Worm (Caenorhabditis elegans) whole organism, young adult: Measurements from ENCODE around the gene Y45G12B.2.

Experiments used
- B0019.2 ChIP-seq: fragments of 200-800 bp; sonication (Bioruptor generic); conservative IDR thresholded peaks from 2 replicates; pipeline ENCODE4 v1.3.6; 2022; ENCODE audit warnings: missing genetic modification reagents, missing genetic modification characterization, missing compliant biosample characterization
- C06A6.2 ChIP-seq: fragments of 200-800 bp; sonication (Bioruptor generic); conservative IDR thresholded peaks from 2 replicates; pipeline ENCODE4 v1.3.6; 2022; ENCODE audit warnings: missing genetic modification characterization, missing compliant biosample characterization
- C17E4.6 ChIP-seq: fragments of 200-800 bp; sonication (Bioruptor generic); IDR thresholded peaks from 2 replicates; pipeline ENCODE4 v1.3.6; 2022; ENCODE audit warnings: missing genetic modification reagents, missing genetic modification characterization, missing compliant biosample characterization
- D2030.7 ChIP-seq: fragments of 200-800 bp; sonication (Bioruptor generic); IDR thresholded peaks from 2 replicates; pipeline ENCODE4 v1.3.6; 2022; ENCODE audit warnings: missing genetic modification reagents, missing genetic modification characterization, missing compliant biosample characterization
- F23B12.7 ChIP-seq: sonication (generic microtip); optimal IDR thresholded peaks from 2 replicates; lab custom pipeline; 2017; ENCODE audit warnings: missing genetic modification characterization, mild to moderate bottlenecking, missing compliant biosample characterization, antibody characterized with exemption, moderate library complexity; ENCODE audit not compliant: insufficient read depth
- F49E8.2 ChIP-seq: sonication (generic microtip); optimal IDR thresholded peaks from 3 replicates; lab custom pipeline; 2017; ENCODE audit warnings: missing genetic modification characterization, mild to moderate bottlenecking, missing compliant biosample characterization, antibody characterized with exemption, moderate library complexity; ENCODE audit not compliant: insufficient read depth
- F55B11.4 ChIP-seq: sonication (generic microtip); optimal IDR thresholded peaks from 2 replicates; lab custom pipeline; 2016; ENCODE audit warnings: missing compliant biosample characterization, missing genetic modification characterization, borderline replicate concordance; ENCODE audit not compliant: insufficient read depth
- Y53F4B.3 ChIP-seq: fragments of 200-800 bp; sonication (Bioruptor generic); IDR thresholded peaks from 2 replicates; pipeline ENCODE4 v1.3.6; 2022; ENCODE audit warnings: missing genetic modification reagents, missing genetic modification characterization, missing compliant biosample characterization
- Y95B8A.8 ChIP-seq: fragments of 200-800 bp; sonication (Bioruptor generic); IDR thresholded peaks from 2 replicates; pipeline ENCODE4 v1.3.6; 2022; ENCODE audit warnings: missing genetic modification reagents, missing genetic modification characterization, missing compliant biosample characterization
- ama-1 ChIP-seq, 3 experiments: fragments of 150-350 bp in 1 of 3; sonication (generic microtip) in 2 of 3; optimal IDR thresholded peaks; 2 replicates each; lab custom pipeline; 2014 to 2018; ENCODE audit warnings: missing biosample characterization in 2 of 3, missing genetic modification characterization in 2 of 3, missing genetic modification reagents in 2 of 3
- aptf-2 ChIP-seq: fragments of 200-800 bp; sonication (Bioruptor generic); conservative IDR thresholded peaks from 2 replicates; pipeline ENCODE4 v1.3.6; 2022; ENCODE audit warnings: missing genetic modification reagents, missing genetic modification characterization, missing compliant biosample characterization
- atf-7 ChIP-seq: sonication (generic microtip); optimal IDR thresholded peaks from 2 replicates; lab custom pipeline; 2017; ENCODE audit warnings: mild to moderate bottlenecking, missing genetic modification characterization, missing compliant biosample characterization
- athp-1 ChIP-seq: sonication (generic microtip); optimal IDR thresholded peaks from 2 replicates; lab custom pipeline; 2017; ENCODE audit warnings: mild to moderate bottlenecking, missing genetic modification characterization, missing compliant biosample characterization
- attf-6 ChIP-seq: fragments of 200-800 bp; sonication (Bioruptor generic); IDR thresholded peaks from 2 replicates; pipeline ENCODE4 v1.3.6; 2022; ENCODE audit warnings: missing genetic modification reagents, missing genetic modification characterization, missing compliant biosample characterization
- cebp-1 ChIP-seq, 2 experiments: fragments of 200-800 bp in 1 of 2; sonication (Bioruptor generic) in 1 of 2; sonication (generic microtip) in 1 of 2; IDR thresholded peaks in 1 of 2; optimal IDR thresholded peaks in 1 of 2; 2 replicates each; pipeline versions ENCODE4 v1.3.6 to Lab custom; 2017 to 2022; ENCODE audit warnings: missing compliant biosample characterization in 2 of 2, missing genetic modification characterization in 2 of 2, mild to moderate bottlenecking in 1 of 2, missing genetic modification reagents in 1 of 2, moderate library complexity in 1 of 2
- ceh-79 ChIP-seq: sonication (generic microtip); optimal IDR thresholded peaks from 2 replicates; lab custom pipeline; 2017; ENCODE audit warnings: mild to moderate bottlenecking, missing genetic modification characterization, missing compliant biosample characterization
- die-1 ChIP-seq: sonication (generic microtip); optimal IDR thresholded peaks from 2 replicates; lab custom pipeline; 2016; ENCODE audit warnings: missing genotype, mild to moderate bottlenecking, missing genetic modification characterization, missing compliant biosample characterization
- efl-1 ChIP-seq: fragments of 150-350 bp; optimal IDR thresholded peaks from 2 replicates; lab custom pipeline; 2014; ENCODE audit warnings: missing biosample characterization, missing genetic modification reagents, missing genetic modification characterization
- egl-44 ChIP-seq: fragments of 200-800 bp; sonication (Bioruptor generic); IDR thresholded peaks from 2 replicates; pipeline ENCODE4 v1.3.6; 2022; ENCODE audit warnings: missing genetic modification reagents, missing genetic modification characterization, missing compliant biosample characterization
- egrh-3 ChIP-seq: fragments of 200-800 bp; sonication (Bioruptor generic); IDR thresholded peaks from 2 replicates; pipeline ENCODE4 v1.3.6; 2022; ENCODE audit warnings: missing genetic modification reagents, missing genetic modification characterization, missing compliant biosample characterization
- ets-4 ChIP-seq: fragments of 200-800 bp; sonication (Bioruptor generic); optimal IDR thresholded peaks from 2 replicates; lab custom pipeline; 2018; ENCODE audit warnings: mild to moderate bottlenecking, missing genetic modification characterization, missing compliant biosample characterization
- fkh-3 ChIP-seq: sonication (generic microtip); optimal IDR thresholded peaks from 2 replicates; lab custom pipeline; 2016; ENCODE audit warnings: mild to moderate bottlenecking, missing genetic modification characterization, missing compliant biosample characterization
- hlh-12 ChIP-seq: sonication (generic microtip); optimal IDR thresholded peaks from 2 replicates; lab custom pipeline; 2016; ENCODE audit warnings: missing genetic modification characterization, missing compliant biosample characterization
- hlh-26 ChIP-seq: fragments of 200-800 bp; sonication (Bioruptor generic); conservative IDR thresholded peaks from 2 replicates; pipeline ENCODE4 v1.3.6; 2022; ENCODE audit warnings: missing genetic modification reagents, missing genetic modification characterization, missing compliant biosample characterization
- let-526 ChIP-seq: fragments of 200-800 bp; sonication (Bioruptor generic); IDR thresholded peaks from 2 replicates; pipeline ENCODE4 v1.3.6; 2022; ENCODE audit warnings: missing genetic modification reagents, missing genetic modification characterization, missing compliant biosample characterization
- let-607 ChIP-seq, 2 experiments: fragments of 200-800 bp in 1 of 2; sonication (Bioruptor generic) in 1 of 2; sonication (generic microtip) in 1 of 2; optimal IDR thresholded peaks; 2 replicates each; lab custom pipeline; 2016 to 2018; ENCODE audit warnings: mild to moderate bottlenecking in 2 of 2, missing compliant biosample characterization in 2 of 2, missing genetic modification characterization in 2 of 2, moderate library complexity in 2 of 2, missing genotype in 1 of 2
- lin-26 ChIP-seq: fragments of 200-800 bp; sonication (Bioruptor generic); IDR thresholded peaks from 2 replicates; pipeline ENCODE4 v1.3.6; 2022; ENCODE audit warnings: missing genetic modification reagents, missing genetic modification characterization, missing compliant biosample characterization
- lin-40 ChIP-seq: sonication (generic microtip); optimal IDR thresholded peaks from 2 replicates; lab custom pipeline; 2016; ENCODE audit warnings: missing genetic modification characterization, mild to moderate bottlenecking, missing compliant biosample characterization, missing genotype, missing genetic modification reagents
- lir-1 ChIP-seq: fragments of 200-800 bp; sonication (Bioruptor generic); conservative IDR thresholded peaks from 2 replicates; pipeline ENCODE4 v1.3.6; 2022; ENCODE audit warnings: missing genetic modification reagents, missing genetic modification characterization, missing compliant biosample characterization
- lsl-1 ChIP-seq: fragments of 200-800 bp; sonication (Bioruptor generic); optimal IDR thresholded peaks from 2 replicates; lab custom pipeline; 2018; ENCODE audit warnings: mild to moderate bottlenecking, missing genetic modification characterization, moderate library complexity, missing compliant biosample characterization
- madf-10 ChIP-seq: sonication (generic microtip); optimal IDR thresholded peaks from 2 replicates; lab custom pipeline; 2016; ENCODE audit warnings: mild to moderate bottlenecking, missing genetic modification characterization, missing compliant biosample characterization
- madf-8 ChIP-seq: fragments of 200-800 bp; sonication (Bioruptor generic); conservative IDR thresholded peaks from 2 replicates; pipeline ENCODE4 v1.3.6; 2022; ENCODE audit warnings: missing genetic modification reagents, missing genetic modification characterization, missing compliant biosample characterization
- mel-28 ChIP-seq: sonication (generic microtip); optimal IDR thresholded peaks from 2 replicates; lab custom pipeline; 2016; ENCODE audit warnings: borderline replicate concordance, mild to moderate bottlenecking, missing genetic modification characterization, missing compliant biosample characterization
- mxl-1 ChIP-seq: sonication (generic microtip); optimal IDR thresholded peaks from 2 replicates; lab custom pipeline; 2016; ENCODE audit warnings: missing genetic modification characterization, missing compliant biosample characterization
- nfya-2 ChIP-seq: fragments of 200-800 bp; sonication (Bioruptor generic); IDR thresholded peaks from 2 replicates; pipeline ENCODE4 v1.3.6; 2022; ENCODE audit warnings: missing genetic modification reagents, missing genetic modification characterization, missing compliant biosample characterization
- nfyb-1 ChIP-seq: fragments of 200-800 bp; sonication (Bioruptor generic); IDR thresholded peaks from 2 replicates; pipeline ENCODE4 v1.3.6; 2022; ENCODE audit warnings: missing genetic modification reagents, missing genetic modification characterization, missing compliant biosample characterization
- nhr-120 ChIP-seq: fragments of 200-800 bp; sonication (Bioruptor generic); IDR thresholded peaks from 2 replicates; pipeline ENCODE4 v1.3.6; 2022; ENCODE audit warnings: missing genetic modification characterization, missing compliant biosample characterization
- nhr-80 ChIP-seq: sonication (generic microtip); optimal IDR thresholded peaks from 2 replicates; lab custom pipeline; 2016; ENCODE audit warnings: missing genetic modification characterization, missing compliant biosample characterization
- nhr-90 ChIP-seq: sonication (generic microtip); optimal IDR thresholded peaks from 2 replicates; lab custom pipeline; 2016; ENCODE audit warnings: missing genotype, mild to moderate bottlenecking, missing genetic modification characterization, missing compliant biosample characterization
- rpc-1 ChIP-seq, 2 experiments: fragments of 150-350 bp in 1 of 2; sonication (generic microtip) in 1 of 2; optimal IDR thresholded peaks; 2 replicates each; lab custom pipeline; 2014 to 2018; ENCODE audit warnings: missing biosample characterization in 1 of 2, missing genetic modification characterization in 1 of 2, missing genetic modification reagents in 1 of 2, missing genotype in 1 of 2
- sea-2 ChIP-seq: fragments of 200-800 bp; sonication (Bioruptor generic); IDR thresholded peaks from 2 replicates; pipeline ENCODE4 v1.3.6; 2022; ENCODE audit warnings: missing genetic modification characterization, missing compliant biosample characterization
- snpc-1.1 ChIP-seq: sonication (generic microtip); optimal IDR thresholded peaks from 2 replicates; lab custom pipeline; 2017; ENCODE audit warnings: missing genetic modification characterization, mild to moderate bottlenecking, missing compliant biosample characterization, antibody characterized with exemption, moderate library complexity, missing genotype, missing genetic modification reagents; ENCODE audit not compliant: insufficient read depth
- sptf-2 ChIP-seq: fragments of 200-800 bp; sonication (Bioruptor generic); optimal IDR thresholded peaks from 2 replicates; lab custom pipeline; 2018; ENCODE audit warnings: mild to moderate bottlenecking, missing genetic modification characterization, missing compliant biosample characterization
- tlf-1 ChIP-seq: fragments of 200-800 bp; sonication (Bioruptor generic); optimal IDR thresholded peaks from 2 replicates; lab custom pipeline; 2018; ENCODE audit warnings: mild to moderate bottlenecking, missing genetic modification characterization, missing compliant biosample characterization
- unc-62 ChIP-seq: fragments of 150-350 bp; optimal IDR thresholded peaks from 2 replicates; lab custom pipeline; 2014; ENCODE audit warnings: missing biosample characterization, missing genetic modification reagents, missing genetic modification characterization
- ztf-26 ChIP-seq: sonication (generic microtip); optimal IDR thresholded peaks from 2 replicates; lab custom pipeline; 2017; ENCODE audit warnings: missing genetic modification characterization, missing compliant biosample characterization

The Y45G12B.2 gene

ce11 chrV:2664525-2665053, 30.0 kb upstream of the Y45G12B.2 start, which contains the start of gene ndx-2 (continued):
- no peak for TF ChIP-seq cebp-1 (GFP tag; IDR thresholded peaks at IDR 0.05; lab: Robert Waterston, UW)
- TF ChIP-seq cebp-1 (tag; optimal IDR thresholded peaks at IDR 0.05; lab: Kevin White, UChicago) = peak; percentile 42
- TF ChIP-seq Y53F4B.3 (GFP tag; lab: Robert Waterston, UW) = no peak
- peak; percentile 48 for TF ChIP-seq F49E8.2 (tag; lab: Kevin White, UChicago)
- no peak for TF ChIP-seq B0019.2 (GFP tag; lab: Robert Waterston, UW)
- TF ChIP-seq egrh-3 (GFP tag; lab: Robert Waterston, UW) = peak; percentile 24; the same call in 1 of the 2 replicates
- TF ChIP-seq sptf-2 (GFP tag; lab: Kevin White, UChicago) = peak; percentile 86
- no peak for TF ChIP-seq ama-1 (optimal IDR thresholded peaks at IDR 0.05; lab: Kevin White, UChicago)
- TF ChIP-seq ama-1 (GFP tag; optimal IDR thresholded peaks at IDR 0.05; lab: Kevin White, UChicago) = peak in 1 of 2 experiments; percentile 83
- no peak for TF ChIP-seq nfya-2
- no peak for TF ChIP-seq let-526
- no peak for TF ChIP-seq mel-28 (tag; lab: Kevin White, UChicago)
- TF ChIP-seq unc-62 (GFP tag; lab: Kevin White, UChicago) = no peak
- TF ChIP-seq fkh-3 (tag; lab: Kevin White, UChicago) = no peak
- peak; percentile 13 for TF ChIP-seq nhr-80 (tag; lab: Kevin White, UChicago)
- TF ChIP-seq atf-7 = peak; percentile 8
- no peak for TF ChIP-seq C17E4.6 (GFP tag; lab: Robert Waterston, UW)
- peak; percentile 80 for TF ChIP-seq nhr-90 (tag; lab: Kevin White, UChicago)
- peak; percentile 73 for TF ChIP-seq F23B12.7
- no peak for TF ChIP-seq hlh-26 (GFP tag; lab: Robert Waterston, UW)
- TF ChIP-seq snpc-1.1 = peak; percentile 17
- no peak for TF ChIP-seq lir-1 (GFP tag; lab: Robert Waterston, UW)
- TF ChIP-seq ztf-26 (tag; lab: Kevin White, UChicago) = peak; percentile 17
- 0 out of 2 replicates have a peak, but pooled peaks have one; percentile 65 for TF ChIP-seq Y95B8A.8 (GFP tag; lab: Robert Waterston, UW)
- peak; percentile 98 for TF ChIP-seq lin-26 (GFP tag; lab: Robert Waterston, UW)
- TF ChIP-seq F55B11.4 (tag; lab: Kevin White, UChicago) = no peak
- TF ChIP-seq die-1 (tag; lab: Kevin White, UChicago) = peak; percentile 79
- TF ChIP-seq efl-1 (GFP tag; lab: Kevin White, UChicago) = peak; percentile 33
- TF ChIP-seq nfyb-1 (GFP tag; lab: Robert Waterston, UW) = peak; percentile 78
- TF ChIP-seq lin-40 (tag; lab: Kevin White, UChicago) = no peak
- TF ChIP-seq C06A6.2 = no peak
- peak; percentile 57; the same call in 1 of the 2 replicates for TF ChIP-seq D2030.7 (GFP tag; lab: Robert Waterston, UW)
- no peak for TF ChIP-seq sea-2
- peak; percentile 60; the same call in 1 of the 2 replicates for TF ChIP-seq attf-6 (GFP tag; lab: Robert Waterston, UW)
- TF ChIP-seq rpc-1 (optimal IDR thresholded peaks at IDR 0.05; lab: Kevin White, UChicago) = peak; percentile 66
- peak; percentile 81 for TF ChIP-seq rpc-1 (tag; optimal IDR thresholded peaks at IDR 0.05; lab: Kevin White, UChicago)
- TF ChIP-seq egl-44 (GFP tag; lab: Robert Waterston, UW) = peak; percentile 72; the same call in 1 of the 2 replicates
- peak; percentile 84 for TF ChIP-seq mxl-1 (tag; lab: Kevin White, UChicago)
- peak; percentile 21 for TF ChIP-seq madf-10 (tag; lab: Kevin White, UChicago)
- no peak for TF ChIP-seq ceh-79 (tag; lab: Kevin White, UChicago)
- peak; percentile 72 for TF ChIP-seq athp-1 (tag; lab: Kevin White, UChicago)
- TF ChIP-seq hlh-12 (tag; lab: Kevin White, UChicago) = no peak
- TF ChIP-seq lsl-1 = peak; percentile 59
- no peak for TF ChIP-seq ets-4 (GFP tag; lab: Kevin White, UChicago)
- no peak for TF ChIP-seq tlf-1 (GFP tag; lab: Kevin White, UChicago)
- TF ChIP-seq aptf-2 (GFP tag; lab: Robert Waterston, UW) = no peak
- no peak for TF ChIP-seq nhr-120 (GFP tag; lab: Robert Waterston, UW)
- TF ChIP-seq madf-8 (GFP tag; lab: Robert Waterston, UW) = no peak
- TF ChIP-seq let-607 (tag; optimal IDR thresholded peaks at IDR 0.05; lab: Kevin White, UChicago) = no peak
